Fruit fly (Drosophila melanogaster) whole organism: ENCODE measurements around the gene CG4956.

Experiments used
- EcR ChIP-seq, 2 experiments: fragments of >200 bp; optimal IDR thresholded peaks; 2 replicates each; lab custom pipeline; 2017; ENCODE audit warnings: missing biosample characterization in 2 of 2, missing genetic modification characterization in 2 of 2, missing genetic modification reagents in 2 of 2
- pan ChIP-seq: fragments of >200 bp; optimal IDR thresholded peaks from 2 replicates; lab custom pipeline; 2017
- psq ChIP-seq: fragments of >200 bp; optimal IDR thresholded peaks from 2 replicates; lab custom pipeline; 2017

dm6 chr3R:25734967-25735800, 42.9 kb downstream of the CG4956 start:
- TF ChIP-seq EcR (GFP tag; optimal IDR thresholded peaks at IDR 0.05; lab: Kevin White, UChicago) (no peak), psq (no peak), pan (lab: Kevin White, UChicago) (no peak)
